Fruit fly (Drosophila melanogaster) whole organism, embryonic: Measurements from ENCODE around the gene Kpc1.

Experiments
- Abd-B ChIP-seq: fragments of 200-800 bp; sonication (Bioruptor generic); optimal IDR thresholded peaks from 2 replicates; lab custom pipeline; 2018; ENCODE audit warnings: missing biosample characterization, mild to moderate bottlenecking, missing genetic modification characterization, moderate library complexity
- Ada2b ChIP-seq: fragments of 200-800 bp; sonication (Bioruptor generic); IDR thresholded peaks from 2 replicates; pipeline ENCODE4 v1.3.6; 2022; ENCODE audit warnings: missing biosample characterization, missing genetic modification characterization
- CG11085 ChIP-seq: fragments of 200-800 bp; sonication (Bioruptor generic); IDR thresholded peaks from 2 replicates; pipeline ENCODE4 v1.3.6; 2022; ENCODE audit warnings: missing biosample characterization, missing genetic modification characterization
- CG13123 ChIP-seq: fragments of 200-800 bp; sonication (Bioruptor generic); optimal IDR thresholded peaks from 2 replicates; lab custom pipeline; 2016; ENCODE audit warnings: missing biosample characterization, missing genetic modification characterization
- CG13775 ChIP-seq: fragments of 200-800 bp; sonication (Bioruptor generic); optimal IDR thresholded peaks from 3 replicates; lab custom pipeline; 2017; ENCODE audit warnings: missing biosample characterization, mild to moderate bottlenecking, missing genetic modification characterization
- CG14965 ChIP-seq: fragments of 200-800 bp; sonication (Bioruptor generic); optimal IDR thresholded peaks from 2 replicates; lab custom pipeline; 2016; ENCODE audit warnings: missing biosample characterization, missing genetic modification characterization, borderline replicate concordance
- CG15479 ChIP-seq: fragments of 200-800 bp; sonication (Bioruptor generic); optimal IDR thresholded peaks from 3 replicates; lab custom pipeline; 2019; ENCODE audit warnings: missing biosample characterization, mild to moderate bottlenecking, missing genetic modification characterization, moderate library complexity
- CG16813 ChIP-seq: fragments of 200-800 bp; sonication (Bioruptor generic); IDR thresholded peaks from 3 replicates; pipeline ENCODE4 v1.3.6; 2022; ENCODE audit warnings: missing biosample characterization, missing genetic modification characterization; ENCODE audit not compliant: partially characterized antibody
- CG16863 ChIP-seq: fragments of 200-800 bp; sonication (Bioruptor generic); optimal IDR thresholded peaks from 3 replicates; lab custom pipeline; 2016; ENCODE audit warnings: missing biosample characterization, missing genetic modification characterization
- CG17568 ChIP-seq: fragments of 200-800 bp; sonication (Bioruptor generic); optimal IDR thresholded peaks from 2 replicates; lab custom pipeline; 2018; ENCODE audit warnings: missing biosample characterization, mild to moderate bottlenecking, missing genetic modification characterization, moderate library complexity
- CG3065 ChIP-seq: fragments of 200-800 bp; sonication (Bioruptor generic); optimal IDR thresholded peaks from 2 replicates; lab custom pipeline; 2016; ENCODE audit warnings: missing biosample characterization, missing genetic modification characterization
- CG31224 ChIP-seq: fragments of 200-800 bp; sonication (Bioruptor generic); IDR thresholded peaks from 2 replicates; pipeline ENCODE4 v1.3.6; 2022; ENCODE audit warnings: missing biosample characterization, missing genetic modification characterization
- CG31388 ChIP-seq: fragments of 200-800 bp; sonication (Bioruptor generic); optimal IDR thresholded peaks from 2 replicates; lab custom pipeline; 2016; ENCODE audit warnings: missing biosample characterization, missing genetic modification characterization
- CG34422 ChIP-seq: fragments of 200-800 bp; sonication (Bioruptor generic); IDR thresholded peaks from 3 replicates; pipeline ENCODE4 v1.3.6; 2022; ENCODE audit warnings: missing biosample characterization, missing genetic modification characterization
- CG3726 ChIP-seq: fragments of 200-800 bp; sonication (Bioruptor generic); IDR thresholded peaks from 3 replicates; pipeline ENCODE4, ENCODE4 v1.3.6; 2022; ENCODE audit warnings: missing biosample characterization, missing genetic modification characterization
- CG4328 ChIP-seq: fragments of 200-800 bp; sonication (Bioruptor generic); optimal IDR thresholded peaks from 3 replicates; lab custom pipeline; 2017; ENCODE audit warnings: missing biosample characterization, missing genetic modification reagents, missing genetic modification characterization
- CG4360 ChIP-seq: fragments of 200-800 bp; sonication (Bioruptor generic); IDR thresholded peaks from 2 replicates; pipeline ENCODE4 v1.3.6; 2022; ENCODE audit warnings: missing biosample characterization, missing genetic modification characterization
- CG5953 ChIP-seq: fragments of 200-800 bp; sonication (Bioruptor generic); IDR thresholded peaks from 2 replicates; pipeline ENCODE4 v1.3.6; 2022; ENCODE audit warnings: missing biosample characterization, missing genetic modification characterization
- CG6272 ChIP-seq: fragments of 200-800 bp; sonication (Bioruptor generic); IDR thresholded peaks from 2 replicates; pipeline ENCODE4 v1.3.6; 2022; ENCODE audit warnings: missing biosample characterization, missing genetic modification characterization
- CG9876 ChIP-seq: fragments of 200-800 bp; sonication (Bioruptor generic); optimal IDR thresholded peaks from 2 replicates; lab custom pipeline; 2016; ENCODE audit warnings: missing biosample characterization, missing genetic modification characterization
- CrebB ChIP-seq: fragments of 200-800 bp; sonication (Bioruptor generic); optimal IDR thresholded peaks from 3 replicates; lab custom pipeline; 2018; ENCODE audit warnings: missing biosample characterization, mild to moderate bottlenecking, missing genetic modification characterization
- Ets65A ChIP-seq: fragments of 200-800 bp; sonication (Bioruptor generic); peaks from one replicate; lab custom pipeline; 2016; ENCODE audit warnings: missing biosample characterization, missing genetic modification characterization
- GATAe ChIP-seq: fragments of 200-800 bp; sonication (Bioruptor generic); conservative IDR thresholded peaks from 2 replicates; pipeline ENCODE4 v1.3.6; 2022; ENCODE audit warnings: missing biosample characterization, missing genetic modification characterization
- Hand ChIP-seq: fragments of 200-800 bp; sonication (Bioruptor generic); optimal IDR thresholded peaks from 2 replicates; lab custom pipeline; 2017; ENCODE audit warnings: mild to moderate bottlenecking, missing biosample characterization, missing genetic modification reagents, missing genetic modification characterization
- Hsf ChIP-seq: fragments of 200-800 bp; sonication (Bioruptor generic); optimal IDR thresholded peaks from 3 replicates; lab custom pipeline; 2016; ENCODE audit warnings: missing biosample characterization, missing genetic modification characterization
- MESR4 ChIP-seq: fragments of 200-800 bp; sonication (Bioruptor generic); optimal IDR thresholded peaks from 2 replicates; lab custom pipeline; 2018; ENCODE audit warnings: missing biosample characterization, mild to moderate bottlenecking, missing genetic modification characterization, moderate library complexity
- Myb ChIP-seq: fragments of 200-800 bp; sonication (Bioruptor generic); optimal IDR thresholded peaks from 2 replicates; lab custom pipeline; 2016; ENCODE audit warnings: missing biosample characterization, missing genetic modification characterization
- NC2β ChIP-seq: fragments of 200-800 bp; sonication (Bioruptor generic); optimal IDR thresholded peaks from 2 replicates; lab custom pipeline; 2016; ENCODE audit warnings: missing biosample characterization, missing genetic modification characterization
- NFAT ChIP-seq: fragments of 200-800 bp; sonication (Bioruptor generic); IDR thresholded peaks from 2 replicates; pipeline ENCODE4 v1.3.6; 2022; ENCODE audit warnings: missing biosample characterization, missing genetic modification characterization
- Ptx1 ChIP-seq: fragments of 200-800 bp; sonication (Bioruptor generic); IDR thresholded peaks from 2 replicates; pipeline ENCODE4 v1.3.6; 2022; ENCODE audit warnings: missing biosample characterization, missing genetic modification characterization
- Sin3A ChIP-seq: fragments of >200 bp; optimal IDR thresholded peaks from 2 replicates; lab custom pipeline; 2018
- Sry-δ ChIP-seq: fragments of 200-800 bp; sonication (Bioruptor generic); optimal IDR thresholded peaks from 2 replicates; lab custom pipeline; 2016; ENCODE audit warnings: missing biosample characterization, missing genetic modification characterization
- Stat92E ChIP-seq, 3 experiments: fragments of >200 bp in 2 of 3; fragments of 200-800 bp in 1 of 3; sonication (Bioruptor generic) in 1 of 3; optimal IDR thresholded peaks; 2 replicates each; lab custom pipeline; 2017 to 2019; ENCODE audit warnings: missing biosample characterization in 3 of 3, missing genetic modification characterization in 3 of 3, mild to moderate bottlenecking in 1 of 3, moderate library complexity in 1 of 3
- Tbp ChIP-seq: fragments of >200 bp; optimal IDR thresholded peaks from 2 replicates; lab custom pipeline; 2018; ENCODE audit warnings: missing biosample characterization, missing genetic modification characterization
- Vsx1 ChIP-seq: fragments of 200-800 bp; sonication (Bioruptor generic); optimal IDR thresholded peaks from 2 replicates; lab custom pipeline; 2017; ENCODE audit warnings: missing biosample characterization, mild to moderate bottlenecking, missing genetic modification characterization, missing genetic modification reagents
- br ChIP-seq: fragments of >200 bp; optimal IDR thresholded peaks from 2 replicates; lab custom pipeline; 2017
- ci ChIP-seq: fragments of 200-800 bp; sonication (Bioruptor generic); IDR thresholded peaks from 3 replicates; pipeline ENCODE4 v1.3.6; 2022; ENCODE audit warnings: missing biosample characterization, missing genetic modification characterization
- fru ChIP-seq: fragments of >200 bp; optimal IDR thresholded peaks from 2 replicates; lab custom pipeline; 2017
- fu2 ChIP-seq: fragments of 200-800 bp; sonication (Bioruptor generic); optimal IDR thresholded peaks from 2 replicates; lab custom pipeline; 2016; ENCODE audit warnings: missing biosample characterization, missing genetic modification characterization
- knrl ChIP-seq: fragments of 200-800 bp; sonication (Bioruptor generic); IDR thresholded peaks from 3 replicates; pipeline ENCODE4 v1.3.6; 2022; ENCODE audit warnings: missing biosample characterization, missing genetic modification characterization; ENCODE audit not compliant: partially characterized antibody
- salm ChIP-seq: fragments of 200-800 bp; sonication (Bioruptor generic); optimal IDR thresholded peaks from 2 replicates; lab custom pipeline; 2018; ENCODE audit warnings: missing biosample characterization, mild to moderate bottlenecking, missing genetic modification characterization
- sc ChIP-seq, 3 experiments: fragments of >200 bp in 2 of 3; fragments of 200-800 bp in 1 of 3; sonication (Bioruptor generic) in 1 of 3; optimal IDR thresholded peaks; 2 replicates in 2 of 3; 3 replicates in 1 of 3; lab custom pipeline; 2017; ENCODE audit warnings: mild to moderate bottlenecking in 1 of 3, missing biosample characterization in 1 of 3, missing genetic modification characterization in 1 of 3, missing genetic modification reagents in 1 of 3
- schlank ChIP-seq: fragments of 200-800 bp; sonication (Bioruptor generic); optimal IDR thresholded peaks from 2 replicates; lab custom pipeline; 2018; ENCODE audit warnings: missing biosample characterization, mild to moderate bottlenecking, missing genetic modification characterization
- shn ChIP-seq: fragments of 200-800 bp; sonication (Bioruptor generic); optimal IDR thresholded peaks from 3 replicates; lab custom pipeline; 2016; ENCODE audit warnings: missing biosample characterization, missing genetic modification characterization
- sisA ChIP-seq: fragments of 200-800 bp; sonication (Bioruptor generic); IDR thresholded peaks from 2 replicates; pipeline ENCODE4 v1.3.6; 2022; ENCODE audit warnings: missing biosample characterization, missing genetic modification characterization
- trh ChIP-seq: fragments of 200-800 bp; sonication (Bioruptor generic); optimal IDR thresholded peaks from 2 replicates; lab custom pipeline; 2016; ENCODE audit warnings: missing biosample characterization, missing genetic modification characterization
- ttk ChIP-seq: fragments of 200-800 bp; sonication (Bioruptor generic); IDR thresholded peaks from 2 replicates; pipeline ENCODE4 v2.1.2; 2022; ENCODE audit warnings: missing biosample characterization, missing genetic modification characterization
- zen ChIP-seq: fragments of 200-800 bp; sonication (Bioruptor generic); optimal IDR thresholded peaks from 3 replicates; lab custom pipeline; 2018; ENCODE audit warnings: missing biosample characterization, mild to moderate bottlenecking, missing genetic modification characterization, moderate library complexity
- zf30C ChIP-seq: fragments of 200-800 bp; sonication (Bioruptor generic); optimal IDR thresholded peaks from 3 replicates; lab custom pipeline; 2018; ENCODE audit warnings: missing biosample characterization, mild to moderate bottlenecking, missing genetic modification characterization

Kpc1 gene

dm6 chr3R:15242186-15243045 lies 46.4 kb upstream of the Kpc1 start, which contains the start of the genes tefu and Hsc70-4 (continued):
- peak; percentile 50 for TF ChIP-seq Myb
- TF ChIP-seq knrl (GFP tag; lab: Robert Waterston, UW) = peak; percentile 39; the same call in 1 of the 3 replicates
- TF ChIP-seq CG9876 (GFP tag; lab: Kevin White, UChicago) = peak; percentile 64
- peak; percentile 69 for TF ChIP-seq NC2β
- peak; percentile 48 for TF ChIP-seq fu2 (GFP tag; lab: Kevin White, UChicago)
- TF ChIP-seq CG3726 = peak; percentile 75; the same call in 2 of the 3 replicates
- TF ChIP-seq br (lab: Kevin White, UChicago) = no peak
- TF ChIP-seq NFAT (GFP tag; lab: Robert Waterston, UW) = peak; percentile 59
- peak; percentile 90 for TF ChIP-seq sisA
- peak; percentile 84 for TF ChIP-seq Ptx1
- peak; percentile 92 for TF ChIP-seq Abd-B (GFP tag; lab: Kevin White, UChicago)
- TF ChIP-seq Ets65A (GFP tag; lab: Kevin White, UChicago) = peak; percentile 98
- TF ChIP-seq Sin3A (lab: Kevin White, UChicago) = peak; percentile 96
- peak; percentile 14 for TF ChIP-seq trh (GFP tag; lab: Kevin White, UChicago)
- TF ChIP-seq CG6272 = peak; percentile 72; the same call in 1 of the 2 replicates
- peak; percentile 81 for TF ChIP-seq CG13775
- no peak for TF ChIP-seq Hand (GFP tag; lab: Kevin White, UChicago)
- TF ChIP-seq CG4328 (GFP tag; lab: Kevin White, UChicago) = no peak
- peak; percentile 77 for TF ChIP-seq shn (GFP tag; lab: Kevin White, UChicago)
- peak; percentile 63 for TF ChIP-seq CG13123 (GFP tag; lab: Kevin White, UChicago)
- TF ChIP-seq CG14965 (GFP tag; lab: Kevin White, UChicago) = no peak
- peak; percentile 78 for TF ChIP-seq CG11085
- TF ChIP-seq MESR4 (GFP tag; lab: Kevin White, UChicago) = peak; percentile 61
- peak; percentile 28 for TF ChIP-seq schlank (tag; lab: Kevin White, UChicago)
- peak; percentile 76; the same call in 2 of the 3 replicates for TF ChIP-seq ci (GFP tag; lab: Robert Waterston, UW)
- no peak for TF ChIP-seq CG17568 (GFP tag; lab: Kevin White, UChicago)
- TF ChIP-seq Vsx1 (GFP tag; lab: Kevin White, UChicago) = no peak
- TF ChIP-seq CG16813 (GFP tag; lab: Robert Waterston, UW) = no peak
- no peak for TF ChIP-seq CG31388 (GFP tag; lab: Kevin White, UChicago)
- TF ChIP-seq GATAe = no peak
- TF ChIP-seq ttk (GFP tag; lab: Robert Waterston, UW) = peak; percentile 87
- peak; percentile 80 for TF ChIP-seq Tbp (GFP tag; lab: Kevin White, UChicago)
- TF ChIP-seq CG15479 (GFP tag; lab: Kevin White, UChicago) = no peak
- TF ChIP-seq Hsf (GFP tag; lab: Kevin White, UChicago) = peak; percentile 78
- no peak for TF ChIP-seq fru
- TF ChIP-seq Sry-δ (GFP tag; lab: Kevin White, UChicago) = peak; percentile 53
- TF ChIP-seq CG16863 (GFP tag; lab: Kevin White, UChicago) = peak; percentile 29
- TF ChIP-seq CG3065 (GFP tag; lab: Kevin White, UChicago) = peak; percentile 58
- TF ChIP-seq zen (tag; lab: Kevin White, UChicago) = peak; percentile 72
- 0 out of 2 replicates have a peak, but pooled peaks have one; percentile 34 for TF ChIP-seq CG5953 (GFP tag; lab: Robert Waterston, UW)
- peak; percentile 75 for TF ChIP-seq Ada2b (GFP tag; lab: Robert Waterston, UW)
- TF ChIP-seq CrebB (tag; lab: Kevin White, UChicago) = peak; percentile 23
- no peak for TF ChIP-seq zf30C (GFP tag; lab: Kevin White, UChicago)
- peak; percentile 53; the same call in 1 of the 2 replicates for TF ChIP-seq CG31224
- TF ChIP-seq salm = peak; percentile 6
- peak in 1 of 3 experiments; percentile 37 for TF ChIP-seq Stat92E (GFP tag; optimal IDR thresholded peaks at IDR 0.05; lab: Kevin White, UChicago)
- no peak for TF ChIP-seq sc (optimal IDR thresholded peaks at IDR 0.05; lab: Kevin White, UChicago)
- TF ChIP-seq sc (GFP tag; optimal IDR thresholded peaks at IDR 0.05; lab: Kevin White, UChicago) = peak; percentile 2
- TF ChIP-seq CG34422 (GFP tag; lab: Robert Waterston, UW) = peak; percentile 80
- no peak for TF ChIP-seq CG4360
